Fruit fly (Drosophila melanogaster) whole organism, embryonic: ENCODE results near the gene mdu.

Experiments used
- B-H2 ChIP-seq: fragments of 200-800 bp; sonication (Bioruptor generic); optimal IDR thresholded peaks from 2 replicates; lab custom pipeline; 2018; ENCODE audit warnings: missing biosample characterization, mild to moderate bottlenecking, missing genetic modification characterization
- Bteb2 ChIP-seq: fragments of 200-800 bp; sonication (Bioruptor generic); optimal IDR thresholded peaks from 2 replicates; lab custom pipeline; 2016; ENCODE audit warnings: missing biosample characterization, missing genetic modification characterization
- CG10462 ChIP-seq: fragments of 200-800 bp; sonication (Bioruptor generic); optimal IDR thresholded peaks from 2 replicates; lab custom pipeline; 2016; ENCODE audit warnings: missing biosample characterization, missing genetic modification characterization
- CG10543 ChIP-seq: fragments of 200-800 bp; sonication (Bioruptor generic); optimal IDR thresholded peaks from 3 replicates; lab custom pipeline; 2017; ENCODE audit warnings: missing biosample characterization, mild to moderate bottlenecking, missing genetic modification characterization, moderate library complexity
- CG11504 ChIP-seq: fragments of 200-800 bp; sonication (Bioruptor generic); optimal IDR thresholded peaks from 3 replicates; lab custom pipeline; 2019; ENCODE audit warnings: missing biosample characterization, mild to moderate bottlenecking, missing genetic modification characterization, moderate library complexity
- CG12219 ChIP-seq: fragments of 200-800 bp; sonication (Bioruptor generic); optimal IDR thresholded peaks from 3 replicates; lab custom pipeline; 2018; ENCODE audit warnings: missing biosample characterization, mild to moderate bottlenecking, missing genetic modification characterization
- CG12942 ChIP-seq: fragments of 200-800 bp; sonication (Bioruptor generic); optimal IDR thresholded peaks from 3 replicates; lab custom pipeline; 2016; ENCODE audit warnings: missing biosample characterization, missing genetic modification characterization
- CG13624 ChIP-seq: fragments of 200-800 bp; sonication (Bioruptor generic); optimal IDR thresholded peaks from 2 replicates; lab custom pipeline; 2016; ENCODE audit warnings: missing biosample characterization, missing genetic modification characterization
- CG13894 ChIP-seq: fragments of 200-800 bp; sonication (Bioruptor generic); optimal IDR thresholded peaks from 3 replicates; lab custom pipeline; 2018; ENCODE audit warnings: missing biosample characterization, mild to moderate bottlenecking, missing genetic modification characterization, moderate library complexity
- CG14050 ChIP-seq: fragments of 200-800 bp; sonication (Bioruptor generic); IDR thresholded peaks from 3 replicates; pipeline ENCODE4 v1.3.6; 2022; ENCODE audit warnings: missing biosample characterization, missing genetic modification characterization
- CG15514 ChIP-seq: fragments of 200-800 bp; sonication (Bioruptor generic); optimal IDR thresholded peaks from 3 replicates; lab custom pipeline; 2017; ENCODE audit warnings: missing biosample characterization, missing genetic modification characterization, mild to moderate bottlenecking, moderate library complexity, missing genetic modification reagents
- CG16815 ChIP-seq: fragments of 200-800 bp; sonication (Bioruptor generic); optimal IDR thresholded peaks from 3 replicates; lab custom pipeline; 2017; ENCODE audit warnings: missing biosample characterization, mild to moderate bottlenecking, missing genetic modification characterization
- CG17328 ChIP-seq: fragments of 200-800 bp; sonication (Bioruptor generic); IDR thresholded peaks from 2 replicates; pipeline ENCODE4 v1.3.6; 2022; ENCODE audit warnings: missing biosample characterization, missing genetic modification characterization
- CG17359 ChIP-seq: fragments of 200-800 bp; sonication (Bioruptor generic); optimal IDR thresholded peaks from 3 replicates; lab custom pipeline; 2018; ENCODE audit warnings: missing biosample characterization, mild to moderate bottlenecking, missing genetic modification characterization, moderate library complexity
- CG17568 ChIP-seq: fragments of 200-800 bp; sonication (Bioruptor generic); optimal IDR thresholded peaks from 2 replicates; lab custom pipeline; 2018; ENCODE audit warnings: missing biosample characterization, mild to moderate bottlenecking, missing genetic modification characterization, moderate library complexity
- CG17802 ChIP-seq: fragments of 200-800 bp; sonication (Bioruptor generic); optimal IDR thresholded peaks from 2 replicates; lab custom pipeline; 2018; ENCODE audit warnings: missing biosample characterization, mild to moderate bottlenecking, missing genetic modification characterization, moderate library complexity
- CG18476 ChIP-seq: fragments of 200-800 bp; sonication (Bioruptor generic); optimal IDR thresholded peaks from 2 replicates; lab custom pipeline; 2016; ENCODE audit warnings: missing biosample characterization, mild to moderate bottlenecking, missing genetic modification characterization
- CG2116 ChIP-seq: fragments of 200-800 bp; sonication (Bioruptor generic); optimal IDR thresholded peaks from 3 replicates; lab custom pipeline; 2018; ENCODE audit warnings: missing biosample characterization, mild to moderate bottlenecking, missing genetic modification characterization
- CG2202 ChIP-seq: fragments of 200-800 bp; sonication (Bioruptor generic); optimal IDR thresholded peaks from 2 replicates; lab custom pipeline; 2018; ENCODE audit warnings: missing biosample characterization, mild to moderate bottlenecking, missing genetic modification characterization
- CG2678 ChIP-seq: fragments of 200-800 bp; sonication (Bioruptor generic); optimal IDR thresholded peaks from 3 replicates; lab custom pipeline; 2019; ENCODE audit warnings: missing biosample characterization, mild to moderate bottlenecking, missing genetic modification characterization, moderate library complexity
- CG32532 ChIP-seq: fragments of 200-800 bp; sonication (Bioruptor generic); IDR thresholded peaks from 2 replicates; pipeline ENCODE4 v1.3.6; 2022; ENCODE audit warnings: missing biosample characterization, missing genetic modification characterization
- CG3281 ChIP-seq: fragments of 200-800 bp; sonication (Bioruptor generic); optimal IDR thresholded peaks from 3 replicates; lab custom pipeline; 2017; ENCODE audit warnings: missing biosample characterization, mild to moderate bottlenecking, missing genetic modification characterization
- CG4424 ChIP-seq: fragments of 200-800 bp; sonication (Bioruptor generic); optimal IDR thresholded peaks from 3 replicates; lab custom pipeline; 2016; ENCODE audit warnings: missing biosample characterization, missing genetic modification characterization
- CG5180 ChIP-seq: fragments of 200-800 bp; sonication (Bioruptor generic); optimal IDR thresholded peaks from 3 replicates; lab custom pipeline; 2017; ENCODE audit warnings: missing biosample characterization, missing genetic modification characterization, mild to moderate bottlenecking, moderate library complexity, missing genetic modification reagents
- CG8478 ChIP-seq: fragments of >200 bp; optimal IDR thresholded peaks from 2 replicates; lab custom pipeline; 2018
- Camta ChIP-seq: fragments of 200-800 bp; sonication (Bioruptor generic); optimal IDR thresholded peaks from 2 replicates; lab custom pipeline; 2016; ENCODE audit warnings: missing biosample characterization, missing genetic modification characterization
- E2f2 ChIP-seq: fragments of 200-800 bp; sonication (Bioruptor generic); IDR thresholded peaks from 2 replicates; pipeline ENCODE4 v1.3.6; 2022; ENCODE audit warnings: missing biosample characterization, missing genetic modification characterization
- Gsc ChIP-seq: fragments of 200-800 bp; sonication (Bioruptor generic); IDR thresholded peaks from 2 replicates; pipeline ENCODE4 v1.3.6; 2022; ENCODE audit warnings: missing biosample characterization, missing genetic modification characterization
- H2.0 ChIP-seq: fragments of 200-800 bp; sonication (Bioruptor generic); IDR thresholded peaks from 2 replicates; pipeline ENCODE4 v1.3.6; 2022; ENCODE audit warnings: missing biosample characterization, missing genetic modification characterization
- HLH54F ChIP-seq: fragments of 200-800 bp; sonication (Bioruptor generic); optimal IDR thresholded peaks from 3 replicates; lab custom pipeline; 2016; ENCODE audit warnings: missing biosample characterization, missing genetic modification characterization
- Hr78 ChIP-seq, 2 experiments: fragments of 200-800 bp in 1 of 2; fragments of >200 bp in 1 of 2; sonication (Bioruptor generic) in 1 of 2; optimal IDR thresholded peaks; 2 replicates each; lab custom pipeline; 2017 to 2019; ENCODE audit warnings: missing biosample characterization in 2 of 2, missing genetic modification characterization in 2 of 2, mild to moderate bottlenecking in 1 of 2, moderate library complexity in 1 of 2
- Lhr ChIP-seq: fragments of 200-800 bp; sonication (Bioruptor generic); optimal IDR thresholded peaks from 3 replicates; lab custom pipeline; 2017; ENCODE audit warnings: mild to moderate bottlenecking, missing biosample characterization, missing genetic modification reagents, missing genetic modification characterization
- Optix ChIP-seq: fragments of 200-800 bp; sonication (Bioruptor generic); IDR thresholded peaks from 3 replicates; pipeline ENCODE4 v1.3.6; 2022; ENCODE audit warnings: missing biosample characterization, missing genetic modification characterization
- Rfx ChIP-seq: fragments of 200-800 bp; sonication (Bioruptor generic); IDR thresholded peaks from 2 replicates; pipeline ENCODE4 v1.3.6; 2022; ENCODE audit warnings: missing biosample characterization, missing genetic modification characterization
- TFAM ChIP-seq: fragments of 200-800 bp; sonication (Bioruptor generic); optimal IDR thresholded peaks from 2 replicates; lab custom pipeline; 2017; ENCODE audit warnings: missing biosample characterization, missing genetic modification characterization, inconsistent platforms
- YL-1 ChIP-seq: fragments of 200-800 bp; sonication (Bioruptor generic); optimal IDR thresholded peaks from 3 replicates; lab custom pipeline; 2017; ENCODE audit warnings: missing biosample characterization, mild to moderate bottlenecking, missing genetic modification characterization
- ase ChIP-seq: fragments of 200-800 bp; sonication (Bioruptor generic); IDR thresholded peaks from 3 replicates; pipeline ENCODE4 v1.3.6; 2022; ENCODE audit warnings: missing biosample characterization, missing genetic modification characterization
- caup ChIP-seq: fragments of 200-800 bp; sonication (Bioruptor generic); optimal IDR thresholded peaks from 3 replicates; lab custom pipeline; 2017; ENCODE audit warnings: missing biosample characterization, mild to moderate bottlenecking, missing genetic modification characterization, moderate library complexity; ENCODE audit not compliant: severe bottlenecking
- dimm ChIP-seq: fragments of 200-800 bp; sonication (Bioruptor generic); IDR thresholded peaks from 2 replicates; pipeline ENCODE4 v1.3.6; 2022; ENCODE audit warnings: missing biosample characterization, missing genetic modification characterization
- disco-r ChIP-seq: fragments of 200-800 bp; sonication (Bioruptor generic); optimal IDR thresholded peaks from 2 replicates; lab custom pipeline; 2016; ENCODE audit warnings: missing biosample characterization, missing genetic modification characterization
- ems ChIP-seq: fragments of 200-800 bp; sonication (Bioruptor generic); optimal IDR thresholded peaks from 3 replicates; lab custom pipeline; 2016; ENCODE audit warnings: missing biosample characterization, missing genetic modification characterization
- ftz-f1 ChIP-seq: fragments of 200-800 bp; sonication (Bioruptor generic); optimal IDR thresholded peaks from 2 replicates; lab custom pipeline; 2016; ENCODE audit warnings: missing biosample characterization, missing genetic modification characterization
- gfzf ChIP-seq: fragments of 200-800 bp; sonication (Bioruptor generic); optimal IDR thresholded peaks from 2 replicates; lab custom pipeline; 2016; ENCODE audit warnings: missing biosample characterization, mild to moderate bottlenecking, missing genetic modification characterization, moderate library complexity
- gsb ChIP-seq: fragments of 200-800 bp; sonication (Bioruptor generic); IDR thresholded peaks from 2 replicates; pipeline ENCODE4 v1.3.6; 2022; ENCODE audit warnings: missing biosample characterization, missing genetic modification characterization
- hth ChIP-seq: fragments of >200 bp; optimal IDR thresholded peaks from 2 replicates; lab custom pipeline; 2017; ENCODE audit warnings: inconsistent platforms
- luna ChIP-seq: fragments of 200-800 bp; sonication (Bioruptor generic); optimal IDR thresholded peaks from 2 replicates; lab custom pipeline; 2016; ENCODE audit warnings: missing biosample characterization, missing genetic modification characterization
- pita ChIP-seq: fragments of 200-800 bp; sonication (Bioruptor generic); optimal IDR thresholded peaks from 2 replicates; lab custom pipeline; 2017; ENCODE audit warnings: missing biosample characterization, mild to moderate bottlenecking, missing genetic modification characterization
- pum ChIP-seq: fragments of 200-800 bp; sonication (Bioruptor generic); optimal IDR thresholded peaks from 2 replicates; lab custom pipeline; 2016; ENCODE audit warnings: missing biosample characterization, missing genetic modification characterization
- pzg ChIP-seq: fragments of 200-800 bp; sonication (Bioruptor generic); optimal IDR thresholded peaks from 3 replicates; lab custom pipeline; 2018; ENCODE audit warnings: missing biosample characterization, mild to moderate bottlenecking, missing genetic modification characterization, moderate library complexity
- slbo ChIP-seq: fragments of 200-800 bp; sonication (Bioruptor generic); IDR thresholded peaks from 2 replicates; pipeline ENCODE4 v1.3.6; 2022; ENCODE audit warnings: missing biosample characterization, missing genetic modification characterization
- tap ChIP-seq: fragments of 200-800 bp; optimal IDR thresholded peaks from 3 replicates; lab custom pipeline; 2019; ENCODE audit warnings: missing biosample characterization, mild to moderate bottlenecking, missing genetic modification characterization, moderate library complexity
- unpg ChIP-seq: fragments of 200-800 bp; sonication (Bioruptor generic); optimal IDR thresholded peaks from 3 replicates; lab custom pipeline; 2018; ENCODE audit warnings: missing biosample characterization, mild to moderate bottlenecking, missing genetic modification characterization, moderate library complexity

The mdu gene

dm6 chrX:12496930-12497329 lies at the start of gene mdu (continued):
- TF ChIP-seq CG17802 (tag; lab: Kevin White, UChicago) (no peak), Lhr (GFP tag; lab: Kevin White, UChicago) (peak; percentile 11), ase (GFP tag; lab: Robert Waterston, UW) (no peak), hth (no peak), CG12219 (GFP tag; lab: Kevin White, UChicago) (no peak), CG14050 (GFP tag; lab: Robert Waterston, UW) (no peak), slbo (GFP tag; lab: Robert Waterston, UW) (peak; percentile 72), CG10543 (peak; percentile 7), tap (tag; lab: Kevin White, UChicago) (no peak), Optix (GFP tag; lab: Robert Waterston, UW) (no peak), CG17328 (GFP tag; lab: Robert Waterston, UW) (no peak), CG10462 (GFP tag; lab: Kevin White, UChicago) (no peak), E2f2 (no peak), Gsc (no peak), H2.0 (no peak), CG13624 (GFP tag; lab: Kevin White, UChicago) (no peak), CG4424 (GFP tag; lab: Kevin White, UChicago) (peak; percentile 8), Bteb2 (GFP tag; lab: Kevin White, UChicago) (no peak), pita (GFP tag; lab: Kevin White, UChicago) (no peak), Rfx (GFP tag; lab: Robert Waterston, UW) (peak; percentile 57; the same call in 1 of the 2 replicates), CG17359 (no peak), ems (no peak), caup (GFP tag; lab: Kevin White, UChicago) (no peak), YL-1 (no peak), B-H2 (GFP tag; lab: Kevin White, UChicago) (no peak), luna (GFP tag; lab: Kevin White, UChicago) (no peak), CG2202 (tag; lab: Kevin White, UChicago) (no peak), CG2116 (peak; percentile 60), unpg (no peak), pzg (GFP tag; lab: Kevin White, UChicago) (peak; percentile 29), CG17568 (no peak), dimm (GFP tag; lab: Robert Waterston, UW) (no peak), CG12942 (peak; percentile 8), disco-r (no peak), CG8478 (lab: Kevin White, UChicago) (no peak), Hr78 (GFP tag; optimal IDR thresholded peaks at IDR 0.05; lab: Kevin White, UChicago) (no peak), CG16815 (GFP tag; lab: Kevin White, UChicago) (peak; percentile 3), CG15514 (peak; percentile 25), CG3281 (GFP tag; lab: Kevin White, UChicago) (no peak), CG5180 (no peak), Camta (GFP tag; lab: Kevin White, UChicago) (no peak), HLH54F (GFP tag; lab: Kevin White, UChicago) (no peak), TFAM (GFP tag; lab: Kevin White, UChicago) (no peak), CG11504 (tag; lab: Kevin White, UChicago) (no peak), gfzf (GFP tag; lab: Kevin White, UChicago) (no peak), ftz-f1 (GFP tag; lab: Kevin White, UChicago) (no peak), CG13894 (tag; lab: Kevin White, UChicago) (no peak), CG18476 (GFP tag; lab: Kevin White, UChicago) (no peak), gsb (GFP tag; lab: Robert Waterston, UW) (no peak), CG2678 (tag; lab: Kevin White, UChicago) (no peak), pum (GFP tag; lab: Kevin White, UChicago) (no peak), CG32532 (GFP tag; lab: Robert Waterston, UW) (0 out of 2 replicates have a peak, but pooled peaks have one; percentile 35)
